Worm (Caenorhabditis elegans) whole organism, L4 larva: ENCODE results near the gene syx-2.
A peak's percentile ranks its signal among the peaks of the same experiment; 100 is the strongest.

Experiments
- Y5F2A.4 ChIP-seq: fragments of 200-800 bp; sonication (Bioruptor generic); optimal IDR thresholded peaks from 2 replicates; lab custom pipeline; 2018; ENCODE audit warnings: mild to moderate bottlenecking, missing genetic modification characterization, missing compliant biosample characterization
- ZK546.5 ChIP-seq, 2 experiments: sonication (generic microtip); optimal IDR thresholded peaks; 2 replicates each; lab custom pipeline; 2017; ENCODE audit warnings: missing biosample characterization in 2 of 2, missing genetic modification characterization in 2 of 2
- ama-1 ChIP-seq: fragments of 150-350 bp; optimal IDR thresholded peaks from 2 replicates; lab custom pipeline; 2014; ENCODE audit warnings: inconsistent platforms, mixed read lengths
- ceh-20 ChIP-seq: fragments of 200-800 bp; sonication (Bioruptor generic); IDR thresholded peaks from 2 replicates; pipeline ENCODE4 v1.3.6; 2022; ENCODE audit warnings: missing genetic modification reagents, missing genetic modification characterization, missing compliant biosample characterization
- ceh-82 ChIP-seq: sonication (generic microtip); optimal IDR thresholded peaks from 2 replicates; lab custom pipeline; 2017; ENCODE audit warnings: missing biosample characterization, missing genetic modification characterization
- dmd-8 ChIP-seq: fragments of 200-800 bp; sonication (Bioruptor generic); IDR thresholded peaks from 2 replicates; pipeline ENCODE4 v1.3.6; 2022; ENCODE audit warnings: missing genetic modification characterization, missing compliant biosample characterization
- lir-3 ChIP-seq: sonication (generic microtip); optimal IDR thresholded peaks from 2 replicates; lab custom pipeline; 2016; ENCODE audit warnings: mild to moderate bottlenecking, missing genetic modification characterization, missing compliant biosample characterization
- lsy-2 ChIP-seq, 2 experiments: fragments of 150-350 bp in 1 of 2; sonication (generic microtip) in 1 of 2; optimal IDR thresholded peaks; 2 replicates each; lab custom pipeline; 2014 to 2017; ENCODE audit warnings: missing biosample characterization in 2 of 2, missing genetic modification characterization in 2 of 2
- mdt-29 ChIP-seq: fragments of 200-800 bp; sonication (Bioruptor generic); IDR thresholded peaks from 2 replicates; pipeline ENCODE4 v1.3.6; 2022; ENCODE audit warnings: missing genetic modification reagents, missing genetic modification characterization, missing compliant biosample characterization
- nhr-11 ChIP-seq: fragments of 150-350 bp; optimal IDR thresholded peaks from 2 replicates; lab custom pipeline; 2014; ENCODE audit warnings: missing biosample characterization, missing genetic modification characterization
- nhr-237 ChIP-seq: sonication (generic microtip); optimal IDR thresholded peaks from 2 replicates; lab custom pipeline; 2017; ENCODE audit warnings: missing biosample characterization, missing genetic modification characterization
- pqm-1 ChIP-seq: sonication (generic microtip); optimal IDR thresholded peaks from 2 replicates; lab custom pipeline; 2017; ENCODE audit warnings: missing biosample characterization, missing genetic modification characterization
- unc-62 ChIP-seq, 3 experiments: fragments of 150-350 bp in 1 of 3; sonication (generic microtip); optimal IDR thresholded peaks in 2 of 3; peaks in 1 of 3; 1 replicate in 1 of 3; 2 replicates in 2 of 3; lab custom pipeline; 2014 to 2017; ENCODE audit warnings: missing biosample characterization in 3 of 3, missing genetic modification characterization in 3 of 3, missing genetic modification reagents in 3 of 3, missing genotype in 1 of 3
- ztf-11 ChIP-seq: fragments of 150-350 bp; optimal IDR thresholded peaks from 2 replicates; lab custom pipeline; 2014; ENCODE audit warnings: missing biosample characterization, missing genetic modification characterization

ce11 chrX:14002739-14003138, 42.8 kb downstream of the syx-2 start:
- TF ChIP-seq lir-3 (tag; lab: Kevin White, UChicago) (no peak), mdt-29 (no peak), lsy-2 (tag; optimal IDR thresholded peaks at IDR 0.05; lab: Kevin White, UChicago) (no peak), ZK546.5 (tag; optimal IDR thresholded peaks at IDR 0.05; lab: Kevin White, UChicago) (no peak), pqm-1 (tag; lab: Kevin White, UChicago) (no peak), ceh-82 (tag; lab: Kevin White, UChicago) (no peak), dmd-8 (GFP tag; lab: Robert Waterston, UW) (no peak), Y5F2A.4 (GFP tag; lab: Kevin White, UChicago) (no peak), unc-62 (GFP tag; optimal IDR thresholded peaks at IDR 0.05 in 1 of 2; lab: Kevin White, UChicago) (peak in 1 of 2 experiments; percentile 32), unc-62 (tag; optimal IDR thresholded peaks at IDR 0.05; lab: Kevin White, UChicago) (no peak), nhr-237 (tag; lab: Kevin White, UChicago) (no peak), ceh-20 (GFP tag; lab: Robert Waterston, UW) (no peak), ztf-11 (tag; lab: Kevin White, UChicago) (no peak), ama-1 (lab: Kevin White, UChicago) (no peak), nhr-11 (tag; lab: Kevin White, UChicago) (no peak)
